Worm (Caenorhabditis elegans) whole organism, L3 larva: ENCODE data around the gene ssup-72.
A peak's percentile ranks its signal among the peaks of the same experiment; 100 is the strongest.
"Not testable (repeated sequence)": the region's sequence is repeated elsewhere in the genome, so short reads cannot be mapped to it uniquely, and the experiment has no call there.

Experiments
- R02D3.7 ChIP-seq: fragments of 150-350 bp; optimal IDR thresholded peaks from 2 replicates; lab custom pipeline; 2014; ENCODE audit warnings: missing biosample characterization, missing genetic modification characterization
- ZK546.5 ChIP-seq: sonication (generic microtip); optimal IDR thresholded peaks from 2 replicates; lab custom pipeline; 2017; ENCODE audit warnings: missing biosample characterization, missing genetic modification characterization
- ceh-16 ChIP-seq: sonication (generic microtip); optimal IDR thresholded peaks from 2 replicates; lab custom pipeline; 2017; ENCODE audit warnings: missing biosample characterization, missing genetic modification characterization
- ceh-28 ChIP-seq: fragments of 150-350 bp; optimal IDR thresholded peaks from 2 replicates; lab custom pipeline; 2014; ENCODE audit warnings: missing biosample characterization, missing genetic modification reagents, missing genetic modification characterization
- ceh-82 ChIP-seq: fragments of 150-350 bp; optimal IDR thresholded peaks from 2 replicates; lab custom pipeline; 2014; ENCODE audit warnings: missing biosample characterization, missing genetic modification characterization
- ceh-9 ChIP-seq: sonication (generic microtip); optimal IDR thresholded peaks from 2 replicates; lab custom pipeline; 2018; ENCODE audit warnings: missing biosample characterization, missing genetic modification characterization
- egl-27 ChIP-seq: sonication (generic microtip); optimal IDR thresholded peaks from 4 replicates; lab custom pipeline; 2017; ENCODE audit warnings: missing biosample characterization, missing genetic modification reagents, missing genetic modification characterization
- egl-5 ChIP-seq: fragments of 150-350 bp; optimal IDR thresholded peaks from 2 replicates; lab custom pipeline; 2017; ENCODE audit warnings: missing biosample characterization, missing genetic modification reagents, missing genetic modification characterization, inconsistent platforms
- elt-2 ChIP-seq: sonication (generic microtip); optimal IDR thresholded peaks from 2 replicates; lab custom pipeline; 2016; ENCODE audit warnings: missing genetic modification reagents, mild to moderate bottlenecking, missing genetic modification characterization, missing compliant biosample characterization
- elt-3 ChIP-seq, 3 experiments: fragments of 150-350 bp in 1 of 3; sonication (generic microtip) in 2 of 3; optimal IDR thresholded peaks; 2 replicates in 2 of 3; 4 replicates in 1 of 3; lab custom pipeline; 2014 to 2017; ENCODE audit warnings: missing biosample characterization in 3 of 3, missing genetic modification characterization in 3 of 3
- eor-1 ChIP-seq, 2 experiments: fragments of 150-350 bp; optimal IDR thresholded peaks; 2 replicates each; lab custom pipeline; 2014 to 2018; ENCODE audit warnings: missing biosample characterization in 2 of 2, missing genetic modification characterization in 2 of 2
- fkh-10 ChIP-seq: sonication (generic microtip); optimal IDR thresholded peaks from 2 replicates; lab custom pipeline; 2017; ENCODE audit warnings: missing biosample characterization, missing genetic modification reagents, missing genetic modification characterization
- fkh-2 ChIP-seq: fragments of 150-350 bp; optimal IDR thresholded peaks from 2 replicates; lab custom pipeline; 2014; ENCODE audit warnings: missing biosample characterization, missing genetic modification reagents, missing genetic modification characterization
- fos-1 ChIP-seq: fragments of 150-350 bp; optimal IDR thresholded peaks from 2 replicates; lab custom pipeline; 2014; ENCODE audit warnings: missing biosample characterization, missing genetic modification characterization
- hmg-11 ChIP-seq: sonication (generic microtip); optimal IDR thresholded peaks from 2 replicates; lab custom pipeline; 2016; ENCODE audit warnings: missing genetic modification characterization, missing compliant biosample characterization
- jun-1 ChIP-seq: fragments of 150-350 bp; optimal IDR thresholded peaks from 2 replicates; lab custom pipeline; 2014; ENCODE audit warnings: missing biosample characterization, missing genetic modification reagents, missing genetic modification characterization
- lin-15B ChIP-seq: fragments of 150-350 bp; optimal IDR thresholded peaks from 2 replicates; lab custom pipeline; 2014; ENCODE audit warnings: missing biosample characterization, missing genetic modification characterization
- lin-39 ChIP-seq: fragments of 150-350 bp; optimal IDR thresholded peaks from 2 replicates; lab custom pipeline; 2018; ENCODE audit warnings: missing biosample characterization, missing genetic modification reagents, missing genetic modification characterization
- lsy-12 ChIP-seq: sonication (generic microtip); optimal IDR thresholded peaks from 2 replicates; lab custom pipeline; 2016; ENCODE audit warnings: mild to moderate bottlenecking, missing genetic modification characterization, missing compliant biosample characterization
- mdl-1 ChIP-seq: fragments of 150-350 bp; optimal IDR thresholded peaks from 2 replicates; lab custom pipeline; 2014; ENCODE audit warnings: missing biosample characterization, missing genetic modification characterization
- nfya-1 ChIP-seq: sonication (generic microtip); optimal IDR thresholded peaks from 2 replicates; lab custom pipeline; 2017; ENCODE audit warnings: missing genetic modification characterization, mild to moderate bottlenecking, missing compliant biosample characterization, antibody characterized with exemption, moderate library complexity; ENCODE audit not compliant: insufficient read depth
- nhr-11 ChIP-seq: fragments of 150-350 bp; optimal IDR thresholded peaks from 2 replicates; lab custom pipeline; 2014; ENCODE audit warnings: missing biosample characterization, missing genetic modification characterization
- nhr-12 ChIP-seq: fragments of 150-350 bp; optimal IDR thresholded peaks from 2 replicates; lab custom pipeline; 2014; ENCODE audit warnings: missing biosample characterization, missing genetic modification characterization
- nhr-23 ChIP-seq: fragments of 150-350 bp; optimal IDR thresholded peaks from 2 replicates; lab custom pipeline; 2014; ENCODE audit warnings: missing biosample characterization, missing genetic modification reagents, missing genetic modification characterization
- nhr-237 ChIP-seq: fragments of 150-350 bp; optimal IDR thresholded peaks from 2 replicates; lab custom pipeline; 2014; ENCODE audit warnings: missing biosample characterization, missing genetic modification characterization
- nhr-25 ChIP-seq: sonication (generic microtip); optimal IDR thresholded peaks from 2 replicates; lab custom pipeline; 2017; ENCODE audit warnings: missing biosample characterization, missing genetic modification characterization
- nhr-28 ChIP-seq: fragments of 150-350 bp; optimal IDR thresholded peaks from 2 replicates; lab custom pipeline; 2014; ENCODE audit warnings: missing biosample characterization, missing genetic modification characterization
- nhr-67 ChIP-seq: fragments of 150-350 bp; optimal IDR thresholded peaks from 2 replicates; lab custom pipeline; 2014; ENCODE audit warnings: missing biosample characterization, missing genetic modification characterization
- nhr-76 ChIP-seq: fragments of 150-350 bp; sonication (generic microtip); optimal IDR thresholded peaks from 5 replicates; lab custom pipeline; 2014; ENCODE audit warnings: missing biosample characterization, missing genetic modification characterization
- nhr-77 ChIP-seq: fragments of 150-350 bp; optimal IDR thresholded peaks from 2 replicates; lab custom pipeline; 2014; ENCODE audit warnings: missing biosample characterization, missing genetic modification characterization
- pha-4 ChIP-seq: fragments of 150-350 bp; optimal IDR thresholded peaks from 2 replicates; lab custom pipeline; 2014; ENCODE audit warnings: missing biosample characterization, missing genetic modification reagents, missing genetic modification characterization
- pqm-1 ChIP-seq: fragments of 150-350 bp; optimal IDR thresholded peaks from 2 replicates; lab custom pipeline; 2017; ENCODE audit warnings: missing biosample characterization, missing genetic modification characterization, inconsistent platforms
- snpc-4 ChIP-seq: fragments of 150-350 bp; optimal IDR thresholded peaks from 2 replicates; lab custom pipeline; 2014; ENCODE audit warnings: missing biosample characterization, missing genetic modification characterization
- tbx-2 ChIP-seq: sonication (generic microtip); optimal IDR thresholded peaks from 2 replicates; lab custom pipeline; 2016; ENCODE audit warnings: mild to moderate bottlenecking, missing genetic modification characterization, missing compliant biosample characterization
- unc-39 ChIP-seq: sonication (generic microtip); optimal IDR thresholded peaks from 4 replicates; lab custom pipeline; 2017; ENCODE audit warnings: missing biosample characterization, missing genetic modification characterization
- ztf-11 ChIP-seq: fragments of 150-350 bp; optimal IDR thresholded peaks from 2 replicates; lab custom pipeline; 2014; ENCODE audit warnings: missing biosample characterization, missing genetic modification characterization
- ztf-4 ChIP-seq: fragments of 150-350 bp; optimal IDR thresholded peaks from 2 replicates; lab custom pipeline; 2014; ENCODE audit warnings: missing biosample characterization, missing genetic modification characterization

The ssup-72 gene

DNA sequence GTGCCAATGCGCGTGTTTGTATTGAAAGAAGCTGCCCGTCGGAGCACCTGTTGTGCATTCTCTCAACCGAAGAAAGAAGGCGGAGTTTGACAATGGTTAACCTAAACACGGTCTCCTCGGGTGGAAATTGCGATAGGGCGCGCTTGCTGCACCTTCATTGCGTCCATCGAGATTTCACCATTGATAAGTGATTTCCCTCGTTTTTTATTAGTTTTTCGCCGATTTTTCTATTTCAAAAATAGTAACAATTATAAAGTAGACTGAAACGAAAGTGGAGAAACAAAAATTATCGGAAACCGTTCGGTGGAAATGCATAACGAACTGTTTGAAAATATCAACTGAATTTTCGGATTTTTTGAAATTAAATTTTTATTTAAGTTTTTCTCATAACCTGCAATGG lies 1.3 kb upstream of the ssup-72 start, which contains the start of gene agr-1:
agr-1 (minus strand) TSS at position 101 of the 400 bp plus-strand sequence.
- TF ChIP-seq fkh-10; eor-1 (tag; optimal IDR thresholded peaks at IDR 0.05; lab: Kevin White, UChicago); hmg-11: not testable (repeated sequence)
- TF ChIP-seq, all 47 proteins: peak for 0; not testable (repeated sequence) for 47

- TF ChIP-seq R02D3.7 (tag; lab: Kevin White, UChicago), result no peak
- TF ChIP-seq nhr-77 (tag; lab: Kevin White, UChicago), result no peak
- TF ChIP-seq fos-1 (tag; lab: Kevin White, UChicago), result no peak
- no peak for TF ChIP-seq ztf-11 (tag; lab: Kevin White, UChicago)
- no peak for TF ChIP-seq ceh-82
- TF ChIP-seq nhr-237 (tag; lab: Kevin White, UChicago), result no peak
Observed at ce11 chrII:6779104-6779503, 2.7 kb downstream of the ssup-72 start, which contains the start of gene T13C2.7. TSS of gene T13C2.7 (plus strand) at chrII:6779404.

ce11 chrII:6781231-6781630 lies 4.8 kb downstream of the ssup-72 start:
- TF ChIP-seq elt-3 (tag; optimal IDR thresholded peaks at IDR 0.05; lab: Kevin White, UChicago) (no peak), unc-39 (tag; lab: Kevin White, UChicago) (no peak), elt-2 (tag; lab: Kevin White, UChicago) (peak; percentile 66), ztf-4 (no peak), ZK546.5 (tag; lab: Kevin White, UChicago) (no peak), pqm-1 (tag; lab: Kevin White, UChicago) (peak; percentile 30), nhr-12 (tag; lab: Kevin White, UChicago) (no peak), pha-4 (tag; lab: Kevin White, UChicago) (no peak), R02D3.7 (tag; lab: Kevin White, UChicago) (no peak), ceh-16 (tag; lab: Kevin White, UChicago) (no peak), eor-1 (tag; optimal IDR thresholded peaks at IDR 0.05; lab: Kevin White, UChicago) (no peak)

DNA sequence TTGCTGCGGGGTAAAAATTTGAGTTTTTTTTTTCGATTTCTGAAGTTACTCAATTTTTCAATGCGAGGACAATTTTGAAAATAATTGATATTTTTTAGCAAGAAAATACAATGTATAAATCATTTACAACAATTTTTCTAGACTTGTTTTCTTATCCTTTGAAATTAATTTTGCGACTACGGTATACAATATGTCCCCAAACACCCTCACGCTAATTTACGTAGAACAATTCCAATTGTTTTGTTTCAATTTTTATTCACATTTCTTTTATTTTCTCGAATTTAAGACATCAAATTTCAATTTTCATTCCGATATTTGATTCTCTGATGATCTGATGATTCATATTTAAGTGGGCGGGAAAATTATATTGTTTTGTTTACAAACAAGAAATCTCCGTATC lies 5.6 kb downstream of the ssup-72 start:
- TF ChIP-seq lsy-12 (tag; lab: Kevin White, UChicago), result no peak
- TF ChIP-seq pha-4 (tag; lab: Kevin White, UChicago), result no peak
- no peak for TF ChIP-seq mdl-1 (tag; lab: Kevin White, UChicago)
- no peak for TF ChIP-seq nhr-76 (tag; lab: Kevin White, UChicago)
- TF ChIP-seq nhr-77 (tag; lab: Kevin White, UChicago), result no peak
- no peak for TF ChIP-seq nhr-25 (tag; lab: Kevin White, UChicago)
- no peak for TF ChIP-seq R02D3.7 (tag; lab: Kevin White, UChicago)
- no peak for TF ChIP-seq nhr-11 (tag; lab: Kevin White, UChicago)
- TF ChIP-seq nhr-28 (tag; lab: Kevin White, UChicago), result no peak
- no peak for TF ChIP-seq ztf-11 (tag; lab: Kevin White, UChicago)

ce11 chrII:6782738-6783163 lies 6.4 kb downstream of the ssup-72 start:
- TF ChIP-seq jun-1 (tag; lab: Kevin White, UChicago) (peak; percentile 11), lin-39 (tag; lab: Kevin White, UChicago) (peak; percentile 57), fkh-2 (tag; lab: Kevin White, UChicago) (no peak), ceh-9 (tag; lab: Kevin White, UChicago) (no peak), nhr-25 (tag; lab: Kevin White, UChicago) (peak; percentile 62), ZK546.5 (tag; lab: Kevin White, UChicago) (no peak), unc-39 (tag; lab: Kevin White, UChicago) (no peak), lin-15B (peak; percentile 77), fkh-10 (peak; percentile 0), tbx-2 (tag; lab: Kevin White, UChicago) (no peak), R02D3.7 (tag; lab: Kevin White, UChicago) (no peak), egl-27 (tag; lab: Kevin White, UChicago) (no peak), elt-2 (tag; lab: Kevin White, UChicago) (peak; percentile 27), nhr-76 (tag; lab: Kevin White, UChicago) (no peak), ceh-28 (tag; lab: Kevin White, UChicago) (peak; percentile 83), nhr-11 (tag; lab: Kevin White, UChicago) (peak; percentile 26), egl-5 (peak; percentile 26), nhr-23 (peak; percentile 19), nfya-1 (tag; lab: Kevin White, UChicago) (peak; percentile 81), pha-4 (tag; lab: Kevin White, UChicago) (peak; percentile 77), snpc-4 (peak; percentile 48), nhr-67 (no peak)
